Worm (Caenorhabditis elegans): ENCODE measurements around the gene ZK596.2.

ce11 chrIV:10887285-10887684 lies 21.8 kb downstream of the ZK596.2 start, which contains the start of gene F13E9.16:
- TF ChIP-seq R02D3.7 (tag; optimal IDR thresholded peaks at IDR 0.05) (no peak), aly-2 (tag; optimal IDR thresholded peaks at IDR 0.05) (no peak), nhr-25 (tag; optimal IDR thresholded peaks at IDR 0.05; ENCODE audit: borderline replicate concordance, insufficient read depth) (no peak), hmg-1.1 (GFP tag; IDR thresholded peaks at IDR 0.05) (no peak), daf-16 (GFP tag; optimal IDR thresholded peaks at IDR 0.05) (no peak), daf-16 (tag; optimal IDR thresholded peaks at IDR 0.05) (no peak), nhr-76 (tag; optimal IDR thresholded peaks at IDR 0.05) (no peak), dve-1 (tag; optimal IDR thresholded peaks at IDR 0.05; ENCODE audit: insufficient read depth) (no peak), mdl-1 (tag; optimal IDR thresholded peaks at IDR 0.05) (no peak), hif-1 (tag; optimal IDR thresholded peaks at IDR 0.05) (no peak), lin-1 (GFP tag; IDR thresholded peaks at IDR 0.05) (no peak), fos-1 (tag; optimal IDR thresholded peaks at IDR 0.05) (no peak), snpc-4 (tag; optimal IDR thresholded peaks at IDR 0.05) (no peak)

All from whole organism, L4 larva.